Fruit fly (Drosophila melanogaster): Measurements from ENCODE around the gene spd-2.

DNA sequence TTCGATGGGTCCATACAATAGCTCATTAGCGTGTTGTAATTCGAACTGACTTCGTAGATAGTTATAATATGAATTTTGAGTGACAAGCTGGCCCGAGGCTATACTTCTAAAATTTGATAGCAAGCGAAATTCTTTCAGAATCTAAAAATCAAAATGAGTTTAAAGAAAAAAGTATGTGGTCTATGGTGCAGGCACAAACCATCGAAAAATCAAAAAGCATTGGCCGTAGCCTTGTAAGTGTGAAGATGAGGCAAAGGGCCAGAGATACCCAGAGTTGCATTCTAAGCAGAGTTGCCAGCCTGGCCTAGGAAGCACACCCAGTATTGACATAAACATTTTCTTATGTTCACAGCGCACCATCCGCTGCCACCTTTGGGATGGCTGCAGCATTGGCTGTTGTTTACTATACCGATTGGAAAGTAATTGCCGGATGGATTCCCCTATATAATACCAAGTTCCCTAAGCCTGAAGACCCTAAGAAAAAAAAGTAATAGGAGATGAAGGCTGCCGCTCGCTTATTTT, 28.1 kb downstream of the spd-2 start, which contains the start of gene UQCR-6.4L:
- TF ChIP-seq CG8478 (optimal IDR thresholded peaks at IDR 0.05) (no peak), pan (optimal IDR thresholded peaks at IDR 0.05) (no peak)

All from whole organism.